Worm (Caenorhabditis elegans) whole organism, young adult: ENCODE data around the gene ZC487.2.

ENCODE experiments used
- B0261.1 ChIP-seq: sonication (generic microtip); optimal IDR thresholded peaks from 2 replicates; lab custom pipeline; 2016; ENCODE audit warnings: mild to moderate bottlenecking, missing genetic modification characterization, moderate library complexity, missing compliant biosample characterization
- F22D6.2 ChIP-seq: sonication (generic microtip); optimal IDR thresholded peaks from 2 replicates; lab custom pipeline; 2016; ENCODE audit warnings: mild to moderate bottlenecking, missing genetic modification characterization, missing compliant biosample characterization
- F33H1.4 ChIP-seq: fragments of 200-800 bp; sonication (Bioruptor generic); IDR thresholded peaks from 2 replicates; pipeline ENCODE4 v1.3.6; 2022; ENCODE audit warnings: missing genetic modification reagents, missing genetic modification characterization, missing compliant biosample characterization
- F55B11.4 ChIP-seq: sonication (generic microtip); optimal IDR thresholded peaks from 2 replicates; lab custom pipeline; 2016; ENCODE audit warnings: missing compliant biosample characterization, missing genetic modification characterization, borderline replicate concordance; ENCODE audit not compliant: insufficient read depth
- F57A8.1 ChIP-seq: fragments of 200-800 bp; sonication (Bioruptor generic); optimal IDR thresholded peaks from 2 replicates; lab custom pipeline; 2018; ENCODE audit warnings: mild to moderate bottlenecking, missing genetic modification characterization, moderate library complexity, missing compliant biosample characterization
- F57C9.4 ChIP-seq: sonication (generic microtip); optimal IDR thresholded peaks from 2 replicates; lab custom pipeline; 2017; ENCODE audit warnings: mild to moderate bottlenecking, missing genetic modification characterization, missing compliant biosample characterization
- Y53G8AR.9 ChIP-seq: fragments of 200-800 bp; sonication (Bioruptor generic); conservative IDR thresholded peaks from 2 replicates; pipeline ENCODE4 v1.3.6; 2022; ENCODE audit warnings: missing genetic modification reagents, missing genetic modification characterization, missing compliant biosample characterization
- Y67H2A.10 ChIP-seq: fragments of 200-800 bp; sonication (Bioruptor generic); conservative IDR thresholded peaks from 2 replicates; pipeline ENCODE4 v1.3.6; 2022; ENCODE audit warnings: missing genetic modification reagents, missing genetic modification characterization, missing compliant biosample characterization
- ZK185.1 ChIP-seq: sonication (generic microtip); optimal IDR thresholded peaks from 2 replicates; lab custom pipeline; 2016; ENCODE audit warnings: mild to moderate bottlenecking, missing genetic modification characterization, missing compliant biosample characterization; ENCODE audit not compliant: poor library complexity, severe bottlenecking
- aptf-3 ChIP-seq: fragments of 200-800 bp; sonication (Bioruptor generic); IDR thresholded peaks from 2 replicates; pipeline ENCODE4 v1.3.6; 2022; ENCODE audit warnings: missing genetic modification characterization, missing compliant biosample characterization
- athp-1 ChIP-seq: sonication (generic microtip); optimal IDR thresholded peaks from 2 replicates; lab custom pipeline; 2017; ENCODE audit warnings: mild to moderate bottlenecking, missing genetic modification characterization, missing compliant biosample characterization
- cebp-1 ChIP-seq, 2 experiments: fragments of 200-800 bp in 1 of 2; sonication (Bioruptor generic) in 1 of 2; sonication (generic microtip) in 1 of 2; IDR thresholded peaks in 1 of 2; optimal IDR thresholded peaks in 1 of 2; 2 replicates each; pipeline versions ENCODE4 v1.3.6 to Lab custom; 2017 to 2022; ENCODE audit warnings: missing compliant biosample characterization in 2 of 2, missing genetic modification characterization in 2 of 2, mild to moderate bottlenecking in 1 of 2, missing genetic modification reagents in 1 of 2, moderate library complexity in 1 of 2
- ceh-40 ChIP-seq: fragments of 200-800 bp; sonication (Bioruptor generic); IDR thresholded peaks from 2 replicates; pipeline ENCODE4 v1.3.6; 2022; ENCODE audit warnings: missing genetic modification characterization, missing compliant biosample characterization
- die-1 ChIP-seq: sonication (generic microtip); optimal IDR thresholded peaks from 2 replicates; lab custom pipeline; 2016; ENCODE audit warnings: missing genotype, mild to moderate bottlenecking, missing genetic modification characterization, missing compliant biosample characterization
- dpl-1 ChIP-seq: fragments of 150-350 bp; optimal IDR thresholded peaks from 2 replicates; lab custom pipeline; 2014; ENCODE audit warnings: missing biosample characterization, missing genetic modification reagents, missing genetic modification characterization
- hmg-1.2 ChIP-seq: fragments of 200-800 bp; sonication (Bioruptor generic); IDR thresholded peaks from 2 replicates; pipeline ENCODE4 v1.3.6; 2022; ENCODE audit warnings: missing genetic modification reagents, missing genetic modification characterization, missing compliant biosample characterization
- hmg-20 ChIP-seq: fragments of 200-800 bp; sonication (Bioruptor generic); IDR thresholded peaks from 2 replicates; pipeline ENCODE4 v1.3.6; 2022; ENCODE audit warnings: missing genetic modification reagents, missing genetic modification characterization, missing compliant biosample characterization
- hsf-1 ChIP-seq: fragments of 200-800 bp; sonication (Bioruptor generic); IDR thresholded peaks from 2 replicates; pipeline ENCODE4 v1.3.6; 2022; ENCODE audit warnings: missing genetic modification reagents, missing genetic modification characterization, missing compliant biosample characterization
- madf-10 ChIP-seq: sonication (generic microtip); optimal IDR thresholded peaks from 2 replicates; lab custom pipeline; 2016; ENCODE audit warnings: mild to moderate bottlenecking, missing genetic modification characterization, missing compliant biosample characterization
- madf-3 ChIP-seq: fragments of 200-800 bp; sonication (Bioruptor generic); IDR thresholded peaks from 2 replicates; pipeline ENCODE4 v1.3.6; 2022; ENCODE audit warnings: missing genetic modification reagents, missing genetic modification characterization, missing compliant biosample characterization
- mcd-1 ChIP-seq: fragments of 200-800 bp; sonication (Bioruptor generic); IDR thresholded peaks from 2 replicates; pipeline ENCODE4 v1.3.6; 2022; ENCODE audit warnings: missing genetic modification reagents, missing genetic modification characterization, missing compliant biosample characterization
- mxl-1 ChIP-seq: sonication (generic microtip); optimal IDR thresholded peaks from 2 replicates; lab custom pipeline; 2016; ENCODE audit warnings: missing genetic modification characterization, missing compliant biosample characterization
- nfya-1 ChIP-seq: sonication (generic microtip); optimal IDR thresholded peaks from 2 replicates; lab custom pipeline; 2017; ENCODE audit warnings: antibody characterized with exemption, missing compliant biosample characterization, missing genetic modification characterization, borderline replicate concordance; ENCODE audit not compliant: insufficient read depth
- nhr-90 ChIP-seq: sonication (generic microtip); optimal IDR thresholded peaks from 2 replicates; lab custom pipeline; 2016; ENCODE audit warnings: missing genotype, mild to moderate bottlenecking, missing genetic modification characterization, missing compliant biosample characterization
- pbrm-1 ChIP-seq: fragments of 200-800 bp; sonication (Bioruptor generic); IDR thresholded peaks from 2 replicates; pipeline ENCODE4 v1.3.6; 2022; ENCODE audit warnings: missing genetic modification reagents, missing genetic modification characterization, missing compliant biosample characterization
- sea-2 ChIP-seq: fragments of 200-800 bp; sonication (Bioruptor generic); IDR thresholded peaks from 2 replicates; pipeline ENCODE4 v1.3.6; 2022; ENCODE audit warnings: missing genetic modification characterization, missing compliant biosample characterization
- tlf-1 ChIP-seq: fragments of 200-800 bp; sonication (Bioruptor generic); optimal IDR thresholded peaks from 2 replicates; lab custom pipeline; 2018; ENCODE audit warnings: mild to moderate bottlenecking, missing genetic modification characterization, missing compliant biosample characterization
- xnd-1 ChIP-seq: sonication (generic microtip); optimal IDR thresholded peaks from 2 replicates; lab custom pipeline; 2016; ENCODE audit warnings: missing genotype, missing genetic modification reagents, missing genetic modification characterization, missing compliant biosample characterization
- zfh-2 ChIP-seq: fragments of 200-800 bp; sonication (Bioruptor generic); conservative IDR thresholded peaks from 2 replicates; pipeline ENCODE4 v1.3.6; 2022; ENCODE audit warnings: missing genetic modification reagents, missing genetic modification characterization, missing compliant biosample characterization
- ztf-26 ChIP-seq: sonication (generic microtip); optimal IDR thresholded peaks from 2 replicates; lab custom pipeline; 2017; ENCODE audit warnings: missing genetic modification characterization, missing compliant biosample characterization
- ztf-28 ChIP-seq: fragments of 200-800 bp; sonication (Bioruptor generic); IDR thresholded peaks from 2 replicates; pipeline ENCODE4 v1.3.6; 2022; ENCODE audit warnings: missing genetic modification reagents, missing genetic modification characterization, missing compliant biosample characterization

The ZC487.2 gene

DNA sequence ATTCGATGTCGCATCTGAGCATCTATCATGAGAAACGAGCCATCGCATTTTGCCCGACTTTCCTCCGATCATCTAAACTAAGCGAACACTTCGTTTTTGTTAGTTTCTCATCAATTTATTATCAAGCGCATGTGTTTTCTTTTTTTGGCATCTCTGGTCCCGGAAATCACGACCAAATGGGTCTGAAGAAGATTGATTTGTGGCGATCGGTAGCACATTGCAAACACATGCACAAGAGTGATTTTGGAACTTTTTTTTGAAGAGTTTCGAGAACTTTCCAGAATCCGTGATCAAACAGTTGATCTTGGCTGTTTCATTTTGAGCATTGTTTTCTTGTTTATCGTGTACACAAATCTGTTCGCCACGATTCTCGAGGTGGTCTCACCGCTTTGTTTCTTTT, 31.0 kb upstream of the ZC487.2 start:
- TF ChIP-seq hsf-1 (GFP tag; lab: Robert Waterston, UW) (peak; percentile 21; the same call in 1 of the 2 replicates), madf-10 (tag; lab: Kevin White, UChicago) (no peak)

DNA sequence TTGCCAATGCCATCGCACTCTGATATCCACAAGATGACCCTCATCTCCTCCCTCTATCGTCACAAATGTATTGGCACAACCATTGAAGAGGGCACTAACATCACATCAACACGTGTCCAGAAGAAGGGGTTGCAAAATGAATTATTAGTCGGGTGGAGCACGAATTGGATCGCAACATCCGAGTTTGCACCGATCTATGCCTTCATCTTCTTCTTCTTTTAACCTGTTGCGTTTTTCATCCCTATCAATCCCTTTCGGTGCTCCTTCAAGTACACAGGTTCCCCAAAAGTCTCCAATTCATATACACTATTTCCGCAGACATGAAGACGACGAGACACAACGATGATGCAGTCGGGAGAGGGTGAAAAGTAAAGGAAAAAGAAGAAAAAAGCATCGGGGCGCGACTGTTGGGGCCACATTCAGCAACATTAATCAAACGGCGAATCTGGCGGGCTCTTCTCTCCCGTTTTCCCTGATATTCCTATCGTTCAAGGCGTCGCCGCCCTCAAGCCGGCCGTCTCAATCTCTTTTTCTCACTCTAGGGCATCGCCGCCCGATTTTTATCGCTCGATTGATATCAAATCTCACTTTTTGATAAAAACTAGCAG, 29.3 kb upstream of the ZC487.2 start:
- TF ChIP-seq F57A8.1 (GFP tag; lab: Kevin White, UChicago) (no peak), die-1 (no peak), hmg-20 (no peak), F33H1.4 (GFP tag; lab: Robert Waterston, UW) (no peak), zfh-2 (peak; percentile 58)
- TF ChIP-seq, all 124 proteins: peak for 1

DNA sequence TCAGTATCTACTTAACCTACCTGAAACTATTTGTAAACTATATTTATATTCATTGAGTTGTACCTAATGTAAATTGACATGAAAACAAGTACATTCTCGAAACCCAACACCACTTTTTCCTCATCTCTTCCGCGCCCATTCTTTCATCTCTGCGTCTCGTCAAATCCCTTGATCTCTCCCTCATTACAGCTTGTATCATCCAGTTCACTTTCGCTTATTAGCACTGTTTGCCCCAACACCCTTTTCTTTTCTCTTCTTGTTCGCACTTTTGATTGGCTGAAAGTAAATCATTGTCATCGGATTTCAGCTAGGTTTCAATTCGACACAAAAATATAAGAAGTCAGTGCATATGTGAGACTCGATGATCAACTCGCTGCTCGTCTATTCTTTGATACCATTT, 22.5 kb upstream of the ZC487.2 start, which contains the start of gene T25F10.3:
Gene T25F10.3 (plus strand): TSS at position 308 of the 400 bp plus-strand sequence.
- TF ChIP-seq nfya-1 (tag; lab: Kevin White, UChicago) (no peak), hmg-1.2 (0 out of 2 replicates have a peak, but pooled peaks have one; percentile 13), F57C9.4 (tag; lab: Kevin White, UChicago) (no peak), tlf-1 (GFP tag; lab: Kevin White, UChicago) (no peak), F55B11.4 (no peak), zfh-2 (no peak)

DNA sequence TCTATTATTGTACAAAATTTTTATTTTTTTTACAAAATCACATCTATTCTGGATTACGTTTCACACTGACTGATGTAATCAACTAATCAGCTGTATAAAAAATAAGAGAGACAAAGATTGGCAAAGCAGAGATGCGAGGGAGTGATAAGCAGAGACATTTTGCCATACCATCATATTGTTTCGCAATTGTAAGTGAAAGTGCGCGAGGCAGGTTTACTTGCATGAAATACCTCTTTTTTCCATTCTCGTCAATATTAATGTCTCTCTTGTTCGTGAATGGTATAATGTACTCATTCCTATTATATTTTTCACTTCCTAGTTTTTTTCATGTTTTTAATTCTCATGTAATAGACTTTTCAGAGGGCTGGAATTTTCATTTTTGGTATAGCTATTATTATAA, 14.6 kb upstream of the ZC487.2 start:
- no peak for TF ChIP-seq cebp-1 (GFP tag; IDR thresholded peaks at IDR 0.05; lab: Robert Waterston, UW)
- TF ChIP-seq cebp-1 (tag; optimal IDR thresholded peaks at IDR 0.05; lab: Kevin White, UChicago) = peak; percentile 62
- TF ChIP-seq mxl-1 (tag; lab: Kevin White, UChicago) = no peak
- no peak for TF ChIP-seq dpl-1 (GFP tag; lab: Kevin White, UChicago)
- TF ChIP-seq sea-2 (GFP tag; lab: Robert Waterston, UW) = no peak

DNA sequence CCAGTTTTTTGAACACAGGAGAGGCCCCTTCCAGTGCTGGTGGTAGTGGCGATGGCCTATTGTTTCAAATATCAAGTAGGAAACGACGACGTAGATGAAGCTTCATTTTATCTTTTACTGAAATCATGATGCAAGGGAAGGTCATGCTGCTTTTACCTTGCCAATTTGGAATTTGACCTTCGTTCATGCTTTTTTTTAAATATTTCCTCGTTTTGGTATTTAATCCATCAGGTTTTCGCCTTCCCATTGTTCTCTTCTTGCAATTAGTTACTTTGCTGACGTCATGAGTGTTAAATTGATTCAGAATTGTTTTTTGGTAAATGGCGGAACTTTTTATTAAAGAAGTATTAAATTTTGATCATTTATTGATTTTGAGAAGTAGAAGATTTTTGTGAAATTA, 13.8 kb upstream of the ZC487.2 start:
- no peak for TF ChIP-seq Y67H2A.10 (GFP tag; lab: Robert Waterston, UW)
- no peak for TF ChIP-seq ZK185.1 (tag; lab: Kevin White, UChicago)
- TF ChIP-seq athp-1 (tag; lab: Kevin White, UChicago) = no peak
- TF ChIP-seq xnd-1 = no peak
- no peak for TF ChIP-seq F57C9.4 (tag; lab: Kevin White, UChicago)
- no peak for TF ChIP-seq ztf-28 (GFP tag; lab: Robert Waterston, UW)
- no peak for TF ChIP-seq F22D6.2 (tag; lab: Kevin White, UChicago)
- TF ChIP-seq aptf-3 (GFP tag; lab: Robert Waterston, UW) = no peak
- no peak for TF ChIP-seq ceh-40 (GFP tag; lab: Robert Waterston, UW)
- no peak for TF ChIP-seq hmg-1.2
- no peak for TF ChIP-seq nhr-90
- no peak for TF ChIP-seq B0261.1 (tag; lab: Kevin White, UChicago)
- TF ChIP-seq pbrm-1 (GFP tag; lab: Robert Waterston, UW) = no peak
- TF ChIP-seq Y53G8AR.9 = no peak
- no peak for TF ChIP-seq madf-3 (GFP tag; lab: Robert Waterston, UW)
- no peak for TF ChIP-seq ztf-26 (tag; lab: Kevin White, UChicago)
- no peak for TF ChIP-seq mcd-1
- TF ChIP-seq, all 124 proteins: peak for 0
